Fruit fly (Drosophila melanogaster): Measurements from ENCODE around the gene Cyp4ac1.
A peak's percentile ranks its signal among the peaks of the same experiment; 100 is the strongest.

The Cyp4ac1 gene

DNA sequence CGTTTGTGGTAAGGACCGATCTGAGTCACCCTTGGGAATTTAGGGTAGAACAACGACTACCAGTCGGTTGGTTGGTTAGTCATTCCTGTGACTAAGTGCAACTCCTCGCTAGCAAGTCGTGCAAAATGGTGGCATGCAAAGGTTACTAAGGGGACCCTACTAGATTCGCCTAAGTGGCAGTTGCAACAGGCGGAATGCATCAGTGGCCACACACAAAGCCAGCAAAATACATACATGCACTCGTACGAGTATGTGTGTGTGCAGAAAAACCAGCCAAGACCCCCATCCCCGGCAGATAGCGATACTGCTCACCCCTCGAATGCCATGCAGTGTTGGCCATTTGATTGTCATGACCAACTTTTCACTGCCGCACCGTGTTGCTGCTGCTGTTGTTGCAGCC lies 21.0 kb downstream of the Cyp4ac1 start:
- TF ChIP-seq OdsH (GFP tag; optimal IDR thresholded peaks at IDR 0.05): no peak
- no peak for TF ChIP-seq pan (optimal IDR thresholded peaks at IDR 0.05)
- TF ChIP-seq dsf (GFP tag; optimal IDR thresholded peaks at IDR 0.05; ENCODE audit: borderline replicate concordance): no peak
- TF ChIP-seq Abd-B (GFP tag; optimal IDR thresholded peaks at IDR 0.05): no peak
- no peak for TF ChIP-seq tai (GFP tag; optimal IDR thresholded peaks at IDR 0.05)

DNA sequence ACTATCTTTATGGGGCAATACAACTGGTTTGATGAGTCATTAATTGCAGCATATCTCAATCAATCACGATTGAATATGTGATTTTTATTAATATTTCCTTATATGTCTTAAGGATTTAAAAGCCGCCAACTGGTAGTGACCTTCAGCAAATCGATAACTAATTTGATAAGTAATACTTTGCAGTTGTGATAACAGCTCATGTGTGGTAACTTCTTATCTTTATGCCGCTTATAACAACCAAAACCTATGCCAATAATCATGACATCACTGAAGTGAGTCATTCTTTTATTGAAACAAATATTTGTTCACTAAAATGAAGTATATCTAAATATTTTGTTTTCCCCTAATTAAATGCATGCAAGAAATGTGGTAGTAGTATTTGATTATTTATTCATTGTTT lies 22.1 kb downstream of the Cyp4ac1 start:
- no peak for TF ChIP-seq CG32264 (GFP tag; optimal IDR thresholded peaks at IDR 0.05)
- TF ChIP-seq tai (GFP tag; optimal IDR thresholded peaks at IDR 0.05): no peak
- TF ChIP-seq Dif (GFP tag; optimal IDR thresholded peaks at IDR 0.05; ENCODE audit: partially characterized antibody): no peak
- no peak for TF ChIP-seq Mio (GFP tag; optimal IDR thresholded peaks at IDR 0.05)
- no peak for TF ChIP-seq Hnf4 (GFP tag; optimal IDR thresholded peaks at IDR 0.05)
- no peak for TF ChIP-seq dsf (GFP tag; optimal IDR thresholded peaks at IDR 0.05; ENCODE audit: borderline replicate concordance)
- TF ChIP-seq foxo (GFP tag; optimal IDR thresholded peaks at IDR 0.05): no peak
- TF ChIP-seq Sp1 (GFP tag; optimal IDR thresholded peaks at IDR 0.05): no peak
- TF ChIP-seq Dfd (GFP tag; optimal IDR thresholded peaks at IDR 0.05): no peak
- no peak for TF ChIP-seq usp (GFP tag; optimal IDR thresholded peaks at IDR 0.05)
- TF ChIP-seq h (GFP tag; optimal IDR thresholded peaks at IDR 0.05): no peak
- TF ChIP-seq Vsx2 (GFP tag; optimal IDR thresholded peaks at IDR 0.05; ENCODE audit: partially characterized antibody): no peak
- TF ChIP-seq woc (GFP tag; optimal IDR thresholded peaks at IDR 0.05): no peak
- no peak for TF ChIP-seq Rel (GFP tag; optimal IDR thresholded peaks at IDR 0.05)
- TF ChIP-seq Rel (tag; optimal IDR thresholded peaks at IDR 0.05): no peak

DNA sequence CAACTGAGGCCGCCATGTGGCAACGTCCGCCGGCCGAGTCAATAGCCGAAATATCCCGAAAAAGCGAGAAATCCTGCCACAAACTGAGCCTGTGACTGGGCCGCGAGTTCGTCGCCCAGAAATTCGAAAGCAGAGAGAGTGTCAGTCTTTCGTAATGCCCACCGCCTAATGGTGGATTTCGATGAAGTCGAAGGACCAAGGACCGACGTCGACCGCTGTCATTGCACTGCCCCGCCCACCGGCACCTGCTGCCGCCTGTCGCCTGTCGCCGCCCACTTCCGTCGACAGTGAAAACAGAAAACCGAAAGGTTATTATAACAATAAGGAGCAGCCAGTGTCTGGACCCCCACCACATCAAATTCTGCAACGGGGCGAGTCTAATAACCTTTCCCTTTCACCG lies 22.8 kb downstream of the Cyp4ac1 start:
- TF ChIP-seq HLH106 (tag; optimal IDR thresholded peaks at IDR 0.05): no peak
- TF ChIP-seq dsf (GFP tag; optimal IDR thresholded peaks at IDR 0.05; ENCODE audit: borderline replicate concordance): no peak
- no peak for TF ChIP-seq dl (GFP tag; optimal IDR thresholded peaks at IDR 0.05; ENCODE audit: insufficient read depth in 1 of 2, partially characterized antibody in 2 of 2)
- TF ChIP-seq OdsH (GFP tag; optimal IDR thresholded peaks at IDR 0.05): no peak
- no peak for TF ChIP-seq CG32264 (GFP tag; optimal IDR thresholded peaks at IDR 0.05)
- no peak for TF ChIP-seq lola (GFP tag; optimal IDR thresholded peaks at IDR 0.05)
- no peak for TF ChIP-seq Hnf4 (GFP tag; optimal IDR thresholded peaks at IDR 0.05)

DNA sequence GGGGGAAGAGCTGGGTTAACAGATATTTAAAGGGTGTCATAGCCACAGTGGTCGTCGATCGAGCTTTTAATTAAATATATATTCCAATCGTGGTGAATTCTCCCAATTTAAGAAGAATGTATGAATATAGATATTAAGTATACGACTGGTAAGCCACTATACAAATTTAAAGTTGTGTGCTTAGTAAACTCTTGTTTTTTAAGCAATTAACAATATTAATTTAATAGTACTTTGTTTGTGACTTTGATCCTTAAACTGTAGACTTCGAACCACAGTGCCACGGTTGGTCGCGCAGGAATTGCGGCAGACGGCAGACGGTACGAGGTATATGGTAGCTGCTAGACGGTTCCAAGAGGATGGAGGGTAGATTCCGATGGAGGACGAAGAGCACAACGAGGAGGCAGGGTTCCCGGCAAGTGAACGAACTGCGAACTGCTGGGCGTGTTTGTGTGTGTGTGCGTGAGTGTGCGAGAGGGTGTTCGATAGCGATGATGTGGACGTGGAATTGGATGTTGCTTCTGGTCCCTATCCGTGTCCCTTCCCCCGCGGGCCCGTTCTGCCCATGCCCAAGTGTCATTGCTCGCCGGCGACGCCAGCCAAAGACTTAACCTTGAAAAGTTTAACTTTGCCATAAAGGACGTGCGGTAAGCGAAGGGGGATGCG lies 23.9 kb downstream of the Cyp4ac1 start:
- peak; percentile 91 for TF ChIP-seq woc (GFP tag; optimal IDR thresholded peaks at IDR 0.05)
- TF ChIP-seq sage (GFP tag; optimal IDR thresholded peaks at IDR 0.05): peak; percentile 76
- no peak for TF ChIP-seq Abd-B (GFP tag; optimal IDR thresholded peaks at IDR 0.05)
- no peak for TF ChIP-seq lola (GFP tag; optimal IDR thresholded peaks at IDR 0.05)
- peak; percentile 76 for TF ChIP-seq CG9705 (GFP tag; optimal IDR thresholded peaks at IDR 0.05)
- TF ChIP-seq Hr83 (GFP tag; optimal IDR thresholded peaks at IDR 0.05; ENCODE audit: poor library complexity, severe bottlenecking): peak; percentile 27
- peak; percentile 64 for TF ChIP-seq brk (GFP tag; optimal IDR thresholded peaks at IDR 0.05)
- TF ChIP-seq tai (GFP tag; optimal IDR thresholded peaks at IDR 0.05): no peak
- TF ChIP-seq GATAd (GFP tag; optimal IDR thresholded peaks at IDR 0.05): no peak
- TF ChIP-seq rgr (GFP tag; optimal IDR thresholded peaks at IDR 0.05): peak; percentile 81
- TF ChIP-seq dl (GFP tag; optimal IDR thresholded peaks at IDR 0.05; ENCODE audit: insufficient read depth in 1 of 2, partially characterized antibody in 2 of 2): no peak
- TF ChIP-seq Jra (GFP tag; optimal IDR thresholded peaks at IDR 0.05): peak; percentile 82
- peak; percentile 84 for TF ChIP-seq br (GFP tag; optimal IDR thresholded peaks at IDR 0.05)
- TF ChIP-seq Sp1 (GFP tag; optimal IDR thresholded peaks at IDR 0.05): peak; percentile 92
- TF ChIP-seq OdsH (GFP tag; optimal IDR thresholded peaks at IDR 0.05): peak; percentile 85
- peak; percentile 89 for TF ChIP-seq HLH106 (tag; optimal IDR thresholded peaks at IDR 0.05)
- TF ChIP-seq ey (GFP tag; optimal IDR thresholded peaks at IDR 0.05): peak; percentile 80
- peak; percentile 62 for TF ChIP-seq Hnf4 (GFP tag; optimal IDR thresholded peaks at IDR 0.05)
- no peak for TF ChIP-seq Mio (GFP tag; optimal IDR thresholded peaks at IDR 0.05)
- TF ChIP-seq h (GFP tag; optimal IDR thresholded peaks at IDR 0.05): peak; percentile 92
- peak; percentile 72 for TF ChIP-seq psq (GFP tag; optimal IDR thresholded peaks at IDR 0.05)
- TF ChIP-seq jim (GFP tag; optimal IDR thresholded peaks at IDR 0.05): peak; percentile 43
- TF ChIP-seq foxo (GFP tag; optimal IDR thresholded peaks at IDR 0.05): peak; percentile 35 to 84
- peak; percentile 8 for TF ChIP-seq Vsx2 (GFP tag; optimal IDR thresholded peaks at IDR 0.05; ENCODE audit: partially characterized antibody)
- peak; percentile 82 for TF ChIP-seq dmrt93B (GFP tag; optimal IDR thresholded peaks at IDR 0.05)
- no peak for TF ChIP-seq pan (optimal IDR thresholded peaks at IDR 0.05)
- TF ChIP-seq Myc (optimal IDR thresholded peaks at IDR 0.05): no peak
- TF ChIP-seq Rel (GFP tag; optimal IDR thresholded peaks at IDR 0.05): peak; percentile 71
- TF ChIP-seq Rel (tag; optimal IDR thresholded peaks at IDR 0.05): peak; percentile 60
- TF ChIP-seq fru (GFP tag; optimal IDR thresholded peaks at IDR 0.05): peak; percentile 90
- TF ChIP-seq CG32264 (GFP tag; optimal IDR thresholded peaks at IDR 0.05): peak; percentile 52
- no peak for TF ChIP-seq CrebA (GFP tag; optimal IDR thresholded peaks at IDR 0.05; ENCODE audit: borderline replicate concordance)
- peak; percentile 48 for TF ChIP-seq Dif (GFP tag; optimal IDR thresholded peaks at IDR 0.05; ENCODE audit: partially characterized antibody)
- no peak for TF ChIP-seq Hr78 (GFP tag; optimal IDR thresholded peaks at IDR 0.05)
